Fruit fly (Drosophila melanogaster) whole organism, embryonic: ENCODE measurements around the gene CG33127.

ENCODE experiments used
- Adf1 ChIP-seq: fragments of 200-800 bp; sonication (Bioruptor generic); IDR thresholded peaks from 2 replicates; pipeline ENCODE4 v1.3.6; 2022; ENCODE audit warnings: missing biosample characterization, missing genetic modification characterization
- Antp ChIP-seq: fragments of 200-800 bp; sonication (Bioruptor generic); optimal IDR thresholded peaks from 3 replicates; lab custom pipeline; 2016; ENCODE audit warnings: missing biosample characterization, missing genetic modification characterization
- Atf3 ChIP-seq: fragments of 200-800 bp; sonication (Bioruptor generic); optimal IDR thresholded peaks from 3 replicates; lab custom pipeline; 2016; ENCODE audit warnings: missing biosample characterization, missing genetic modification characterization
- Atf6 ChIP-seq: fragments of 200-800 bp; sonication (Bioruptor generic); IDR thresholded peaks from 2 replicates; pipeline ENCODE4 v1.3.6; 2022; ENCODE audit warnings: missing biosample characterization, missing genetic modification characterization
- B-H1 ChIP-seq: fragments of 200-800 bp; sonication (Bioruptor generic); IDR thresholded peaks from 3 replicates; pipeline ENCODE4 v1.3.6; 2022; ENCODE audit warnings: missing biosample characterization, missing genetic modification characterization
- CG10209 ChIP-seq: fragments of 200-800 bp; sonication (Bioruptor generic); optimal IDR thresholded peaks from 3 replicates; lab custom pipeline; 2017; ENCODE audit warnings: missing biosample characterization, mild to moderate bottlenecking, missing genetic modification characterization, missing genetic modification reagents
- CG11093 ChIP-seq: fragments of 200-800 bp; sonication (Bioruptor generic); IDR thresholded peaks from 3 replicates; pipeline ENCODE4 v1.3.6; 2022; ENCODE audit warnings: missing biosample characterization, missing genetic modification characterization
- CG12219 ChIP-seq: fragments of 200-800 bp; sonication (Bioruptor generic); optimal IDR thresholded peaks from 3 replicates; lab custom pipeline; 2018; ENCODE audit warnings: missing biosample characterization, mild to moderate bottlenecking, missing genetic modification characterization
- CG12299 ChIP-seq: fragments of 200-800 bp; sonication (Bioruptor generic); optimal IDR thresholded peaks from 2 replicates; lab custom pipeline; 2018; ENCODE audit warnings: missing biosample characterization, mild to moderate bottlenecking, missing genetic modification characterization
- CG12769 ChIP-seq: fragments of 200-800 bp; sonication (Bioruptor generic); optimal IDR thresholded peaks from 2 replicates; lab custom pipeline; 2019; ENCODE audit warnings: missing biosample characterization, mild to moderate bottlenecking, missing genetic modification characterization, moderate library complexity
- CG13624 ChIP-seq: fragments of 200-800 bp; sonication (Bioruptor generic); optimal IDR thresholded peaks from 2 replicates; lab custom pipeline; 2016; ENCODE audit warnings: missing biosample characterization, missing genetic modification characterization
- CG14014 ChIP-seq: fragments of 200-800 bp; sonication (Bioruptor generic); IDR thresholded peaks from 2 replicates; pipeline ENCODE4 v1.3.6; 2022; ENCODE audit warnings: missing biosample characterization, missing genetic modification characterization
- CG14667 ChIP-seq: fragments of 200-800 bp; sonication (Bioruptor generic); IDR thresholded peaks from 2 replicates; pipeline ENCODE4 v1.3.6; 2022; ENCODE audit warnings: missing biosample characterization, missing genetic modification characterization
- CG14710 ChIP-seq: fragments of 200-800 bp; sonication (Bioruptor generic); optimal IDR thresholded peaks from 3 replicates; lab custom pipeline; 2019; ENCODE audit warnings: missing biosample characterization, mild to moderate bottlenecking, missing genetic modification characterization, moderate library complexity
- CG1647 ChIP-seq: fragments of 200-800 bp; sonication (Bioruptor generic); optimal IDR thresholded peaks from 3 replicates; lab custom pipeline; 2016; ENCODE audit warnings: missing biosample characterization, missing genetic modification characterization
- CG17385 ChIP-seq: fragments of 200-800 bp; sonication (Bioruptor generic); optimal IDR thresholded peaks from 3 replicates; lab custom pipeline; 2018; ENCODE audit warnings: missing biosample characterization, mild to moderate bottlenecking, missing genetic modification characterization
- CG1832 ChIP-seq: fragments of 200-800 bp; sonication (Bioruptor generic); optimal IDR thresholded peaks from 2 replicates; lab custom pipeline; 2017; ENCODE audit warnings: missing biosample characterization, mild to moderate bottlenecking, missing genetic modification characterization, inconsistent platforms
- CG31388 ChIP-seq: fragments of 200-800 bp; sonication (Bioruptor generic); optimal IDR thresholded peaks from 2 replicates; lab custom pipeline; 2016; ENCODE audit warnings: missing biosample characterization, missing genetic modification characterization
- CG33213 ChIP-seq: fragments of 200-800 bp; sonication (Bioruptor generic); optimal IDR thresholded peaks from 3 replicates; lab custom pipeline; 2016; ENCODE audit warnings: missing biosample characterization, missing genetic modification characterization
- CG4617 ChIP-seq: fragments of 200-800 bp; sonication (Bioruptor generic); optimal IDR thresholded peaks from 3 replicates; lab custom pipeline; 2016; ENCODE audit warnings: missing biosample characterization, missing genetic modification characterization, borderline replicate concordance
- CG6854 ChIP-seq: fragments of 200-800 bp; sonication (Bioruptor generic); optimal IDR thresholded peaks from 3 replicates; lab custom pipeline; 2017; ENCODE audit warnings: missing biosample characterization, mild to moderate bottlenecking, missing genetic modification characterization
- CG7963 ChIP-seq: fragments of 200-800 bp; sonication (Bioruptor generic); IDR thresholded peaks from 3 replicates; pipeline ENCODE4 v1.3.6; 2022; ENCODE audit warnings: missing biosample characterization, missing genetic modification characterization; ENCODE audit not compliant: partially characterized antibody
- Dbx ChIP-seq: fragments of 200-800 bp; sonication (Bioruptor generic); IDR thresholded peaks from 3 replicates; pipeline ENCODE4 v1.3.6; 2022; ENCODE audit warnings: missing biosample characterization, missing genetic modification characterization
- Fer1 ChIP-seq: fragments of 200-800 bp; sonication (Bioruptor generic); optimal IDR thresholded peaks from 2 replicates; lab custom pipeline; 2017; ENCODE audit warnings: missing biosample characterization, mild to moderate bottlenecking, missing genetic modification characterization
- Hmr ChIP-seq: fragments of 200-800 bp; sonication (Bioruptor generic); optimal IDR thresholded peaks from 3 replicates; lab custom pipeline; 2017; ENCODE audit warnings: mild to moderate bottlenecking, missing biosample characterization, missing genetic modification reagents, missing genetic modification characterization
- Med ChIP-seq: fragments of 200-800 bp; sonication (Bioruptor generic); peaks from one replicate; lab custom pipeline; 2016; ENCODE audit warnings: missing biosample characterization, missing genetic modification characterization, mild to moderate bottlenecking, inconsistent platforms, moderate library complexity
- TFAM ChIP-seq: fragments of 200-800 bp; sonication (Bioruptor generic); optimal IDR thresholded peaks from 2 replicates; lab custom pipeline; 2017; ENCODE audit warnings: missing biosample characterization, missing genetic modification characterization, inconsistent platforms
- ara ChIP-seq: fragments of 200-800 bp; sonication (Bioruptor generic); IDR thresholded peaks from 2 replicates; pipeline ENCODE4 v1.3.6; 2022; ENCODE audit warnings: missing biosample characterization, missing genetic modification characterization
- bowl ChIP-seq: fragments of 200-800 bp; sonication (Bioruptor generic); IDR thresholded peaks from 2 replicates; pipeline ENCODE4 v1.3.6; 2022; ENCODE audit warnings: missing biosample characterization, missing genetic modification characterization
- chn ChIP-seq: fragments of 200-800 bp; sonication (Bioruptor generic); optimal IDR thresholded peaks from 2 replicates; lab custom pipeline; 2016; ENCODE audit warnings: missing biosample characterization, missing genetic modification characterization
- croc ChIP-seq: fragments of 200-800 bp; sonication (Bioruptor generic); conservative IDR thresholded peaks from 3 replicates; pipeline ENCODE4 v1.3.6; 2022; ENCODE audit warnings: missing biosample characterization, missing genetic modification characterization
- crol ChIP-seq: fragments of 200-800 bp; sonication (Bioruptor generic); IDR thresholded peaks from 2 replicates; pipeline ENCODE4 v1.3.6; 2022; ENCODE audit warnings: missing biosample characterization, missing genetic modification characterization
- emc ChIP-seq: fragments of 200-800 bp; sonication (Bioruptor generic); optimal IDR thresholded peaks from 2 replicates; lab custom pipeline; 2016; ENCODE audit warnings: missing biosample characterization, missing genetic modification characterization
- fd96Cb ChIP-seq: fragments of 200-800 bp; sonication (Bioruptor generic); optimal IDR thresholded peaks from 2 replicates; lab custom pipeline; 2018; ENCODE audit warnings: missing biosample characterization, mild to moderate bottlenecking, missing genetic modification characterization, moderate library complexity
- fu2 ChIP-seq: fragments of 200-800 bp; sonication (Bioruptor generic); optimal IDR thresholded peaks from 2 replicates; lab custom pipeline; 2016; ENCODE audit warnings: missing biosample characterization, missing genetic modification characterization
- gce ChIP-seq: fragments of 200-800 bp; sonication (Bioruptor generic); IDR thresholded peaks from 3 replicates; pipeline ENCODE4 v1.3.6; 2022; ENCODE audit warnings: missing biosample characterization, missing genetic modification characterization
- grau ChIP-seq: fragments of 200-800 bp; optimal IDR thresholded peaks from 3 replicates; lab custom pipeline; 2019; ENCODE audit warnings: missing biosample characterization, mild to moderate bottlenecking, missing genetic modification characterization, moderate library complexity
- gsb-n ChIP-seq: fragments of 200-800 bp; sonication (Bioruptor generic); optimal IDR thresholded peaks from 3 replicates; lab custom pipeline; 2018; ENCODE audit warnings: missing biosample characterization, mild to moderate bottlenecking, missing genetic modification characterization
- odd ChIP-seq: fragments of 200-800 bp; sonication (Bioruptor generic); optimal IDR thresholded peaks from 2 replicates; lab custom pipeline; 2017; ENCODE audit warnings: missing biosample characterization, mild to moderate bottlenecking, missing genetic modification characterization
- peb ChIP-seq: fragments of 200-800 bp; sonication (Bioruptor generic); IDR thresholded peaks from 2 replicates; pipeline ENCODE4 v1.3.6; 2022; ENCODE audit warnings: missing biosample characterization, missing genetic modification characterization
- pfk ChIP-seq: fragments of 200-800 bp; sonication (Bioruptor generic); optimal IDR thresholded peaks from 2 replicates; lab custom pipeline; 2018; ENCODE audit warnings: missing biosample characterization, mild to moderate bottlenecking, missing genetic modification characterization, moderate library complexity
- phol ChIP-seq: fragments of 200-800 bp; sonication (Bioruptor generic); optimal IDR thresholded peaks from 3 replicates; lab custom pipeline; 2018; ENCODE audit warnings: missing biosample characterization, mild to moderate bottlenecking, missing genetic modification characterization, moderate library complexity
- psq ChIP-seq: fragments of 200-800 bp; sonication (Bioruptor generic); optimal IDR thresholded peaks from 2 replicates; lab custom pipeline; 2017; ENCODE audit warnings: missing biosample characterization, missing genetic modification characterization
- ranshi ChIP-seq: fragments of 200-800 bp; sonication (Bioruptor generic); IDR thresholded peaks from 2 replicates; pipeline ENCODE4 v1.3.6; 2022; ENCODE audit warnings: missing biosample characterization, missing genetic modification characterization
- ro ChIP-seq: fragments of 200-800 bp; sonication (Bioruptor generic); IDR thresholded peaks from 2 replicates; pipeline ENCODE4 v1.3.6; 2022; ENCODE audit warnings: missing biosample characterization, missing genetic modification characterization
- sens ChIP-seq: fragments of 200-800 bp; sonication (Bioruptor generic); peaks from one replicate; lab custom pipeline; 2016; ENCODE audit warnings: missing biosample characterization, missing genetic modification characterization
- sug ChIP-seq: fragments of 200-800 bp; optimal IDR thresholded peaks from 2 replicates; lab custom pipeline; 2019; ENCODE audit warnings: missing biosample characterization, mild to moderate bottlenecking, missing genetic modification characterization, moderate library complexity
- tap ChIP-seq: fragments of 200-800 bp; optimal IDR thresholded peaks from 3 replicates; lab custom pipeline; 2019; ENCODE audit warnings: missing biosample characterization, mild to moderate bottlenecking, missing genetic modification characterization, moderate library complexity
- tna ChIP-seq: fragments of 200-800 bp; sonication (Bioruptor generic); IDR thresholded peaks from 2 replicates; pipeline ENCODE4 v1.3.6; 2022; ENCODE audit warnings: missing biosample characterization, missing genetic modification characterization; ENCODE audit not compliant: partially characterized antibody
- twi ChIP-seq: fragments of 200-800 bp; optimal IDR thresholded peaks from 2 replicates; lab custom pipeline; 2019; ENCODE audit warnings: missing biosample characterization, mild to moderate bottlenecking, missing genetic modification characterization, moderate library complexity
- zen2 ChIP-seq: fragments of 200-800 bp; sonication (Bioruptor generic); IDR thresholded peaks from 3 replicates; pipeline ENCODE4 v1.3.6; 2022; ENCODE audit warnings: missing biosample characterization, missing genetic modification characterization; ENCODE audit not compliant: partially characterized antibody

The CG33127 gene

dm6 chr2L:286421-286820 lies 35.5 kb upstream of the CG33127 start (continued):
- TF ChIP-seq CG7963 (GFP tag; lab: Robert Waterston, UW) (no peak), CG14667 (0 out of 2 replicates have a peak, but pooled peaks have one; percentile 32), CG6854 (GFP tag; lab: Kevin White, UChicago) (peak; percentile 55), phol (peak; percentile 26), fu2 (GFP tag; lab: Kevin White, UChicago) (peak; percentile 57), CG17385 (GFP tag; lab: Kevin White, UChicago) (peak; percentile 70), fd96Cb (peak; percentile 12), peb (GFP tag; lab: Robert Waterston, UW) (no peak), CG12769 (tag; lab: Kevin White, UChicago) (peak; percentile 92), bowl (GFP tag; lab: Robert Waterston, UW) (peak; percentile 63; the same call in 1 of the 2 replicates), CG31388 (peak; percentile 46), gsb-n (tag; lab: Kevin White, UChicago) (no peak), CG10209 (GFP tag; lab: Kevin White, UChicago) (peak; percentile 55), B-H1 (peak; percentile 57; the same call in 2 of the 3 replicates), chn (peak; percentile 47), CG1832 (no peak), tna (no peak), pfk (GFP tag; lab: Kevin White, UChicago) (no peak), CG12219 (peak; percentile 65), zen2 (GFP tag; lab: Robert Waterston, UW) (no peak), CG33213 (peak; percentile 44), CG14710 (no peak), emc (GFP tag; lab: Kevin White, UChicago) (no peak), croc (GFP tag; lab: Robert Waterston, UW) (no peak), tap (tag; lab: Kevin White, UChicago) (peak; percentile 54), Hmr (GFP tag; lab: Kevin White, UChicago) (peak; percentile 85), CG14014 (GFP tag; lab: Robert Waterston, UW) (peak; percentile 80), CG12299 (peak; percentile 10), sens (GFP tag; lab: Kevin White, UChicago) (peak; percentile 88), CG4617 (no peak), CG1647 (GFP tag; lab: Kevin White, UChicago) (peak; percentile 65), grau (tag; lab: Kevin White, UChicago) (peak; percentile 98), CG13624 (GFP tag; lab: Kevin White, UChicago) (peak; percentile 67), Dbx (GFP tag; lab: Robert Waterston, UW) (peak; percentile 88), gce (GFP tag; lab: Robert Waterston, UW) (peak; percentile 11; the same call in 1 of the 3 replicates), CG11093 (peak; percentile 43; the same call in 1 of the 3 replicates)

- no peak for TF ChIP-seq Atf3 (GFP tag; lab: Kevin White, UChicago)
- TF ChIP-seq psq (GFP tag; lab: Kevin White, UChicago), result no peak
- TF ChIP-seq ara (GFP tag; lab: Robert Waterston, UW), result no peak
- TF ChIP-seq, all 482 proteins: peak for 0
These were observed 32.9 kb upstream of the CG33127 start, which contains the start of gene Amnionless for dm6 chr2L:289044-289443. Gene Amnionless, minus strand, starts transcription at chr2L:289144.

- TF ChIP-seq sug (tag; lab: Kevin White, UChicago) (peak; percentile 70), odd (GFP tag; lab: Kevin White, UChicago) (no peak), Atf6 (GFP tag; lab: Robert Waterston, UW) (0 out of 2 replicates have a peak, but pooled peaks have one; percentile 8), twi (tag; lab: Kevin White, UChicago) (peak; percentile 66), CG7963 (GFP tag; lab: Robert Waterston, UW) (no peak), crol (GFP tag; lab: Robert Waterston, UW) (0 out of 2 replicates have a peak, but pooled peaks have one; percentile 15), Adf1 (no peak), CG12769 (tag; lab: Kevin White, UChicago) (peak; percentile 50), Med (GFP tag; lab: Kevin White, UChicago) (peak; percentile 48), ranshi (GFP tag; lab: Robert Waterston, UW) (no peak), ro (no peak), Fer1 (GFP tag; lab: Kevin White, UChicago) (no peak), zen2 (GFP tag; lab: Robert Waterston, UW) (no peak), TFAM (no peak), Antp (GFP tag; lab: Kevin White, UChicago) (no peak)
These were observed 31.5 kb upstream of the CG33127 start for dm6 chr2L:290373-290772.
